Fruit fly (Drosophila melanogaster) whole organism, embryonic: Measurements from ENCODE around the gene SdicB.

Experiments
- Aef1 ChIP-seq: fragments of 200-800 bp; sonication (Bioruptor generic); IDR thresholded peaks from 3 replicates; pipeline ENCODE4 v1.3.6; 2022; ENCODE audit warnings: missing biosample characterization, missing genetic modification characterization
- CG10321 ChIP-seq: fragments of 200-800 bp; sonication (Bioruptor generic); IDR thresholded peaks from 2 replicates; pipeline ENCODE4 v1.3.6; 2022; ENCODE audit warnings: missing biosample characterization, missing genetic modification characterization
- CG14441 ChIP-seq: fragments of 200-800 bp; sonication (Bioruptor generic); IDR thresholded peaks from 2 replicates; pipeline ENCODE4 v1.3.6; 2022; ENCODE audit warnings: missing biosample characterization, missing genetic modification characterization
- CG14667 ChIP-seq: fragments of 200-800 bp; sonication (Bioruptor generic); IDR thresholded peaks from 2 replicates; pipeline ENCODE4 v1.3.6; 2022; ENCODE audit warnings: missing biosample characterization, missing genetic modification characterization
- CG1603 ChIP-seq: fragments of 200-800 bp; sonication (Bioruptor generic); optimal IDR thresholded peaks from 2 replicates; lab custom pipeline; 2019; ENCODE audit warnings: missing biosample characterization, mild to moderate bottlenecking, missing genetic modification characterization, moderate library complexity
- CG17612 ChIP-seq: fragments of 200-800 bp; sonication (Bioruptor generic); IDR thresholded peaks from 2 replicates; pipeline ENCODE4 v1.3.6; 2022; ENCODE audit warnings: missing biosample characterization, missing genetic modification characterization
- CG1832 ChIP-seq: fragments of 200-800 bp; sonication (Bioruptor generic); optimal IDR thresholded peaks from 2 replicates; lab custom pipeline; 2017; ENCODE audit warnings: missing biosample characterization, mild to moderate bottlenecking, missing genetic modification characterization, inconsistent platforms
- CG18764 ChIP-seq: fragments of 200-800 bp; sonication (Bioruptor generic); optimal IDR thresholded peaks from 3 replicates; lab custom pipeline; 2016; ENCODE audit warnings: missing biosample characterization, missing genetic modification characterization
- CG32772 ChIP-seq: fragments of 200-800 bp; sonication (Bioruptor generic); IDR thresholded peaks from 2 replicates; pipeline ENCODE4 v1.3.6; 2022; ENCODE audit warnings: missing biosample characterization, missing genetic modification characterization
- CG33213 ChIP-seq: fragments of 200-800 bp; sonication (Bioruptor generic); optimal IDR thresholded peaks from 3 replicates; lab custom pipeline; 2016; ENCODE audit warnings: missing biosample characterization, missing genetic modification characterization
- CG34422 ChIP-seq: fragments of 200-800 bp; sonication (Bioruptor generic); IDR thresholded peaks from 3 replicates; pipeline ENCODE4 v1.3.6; 2022; ENCODE audit warnings: missing biosample characterization, missing genetic modification characterization
- CG4730 ChIP-seq: fragments of 200-800 bp; sonication (Bioruptor generic); IDR thresholded peaks from 2 replicates; pipeline ENCODE4 v1.3.6; 2022; ENCODE audit warnings: missing biosample characterization, missing genetic modification characterization
- CG7357 ChIP-seq: fragments of 200-800 bp; sonication (Bioruptor generic); IDR thresholded peaks from 3 replicates; pipeline ENCODE4 v1.3.6; 2022; ENCODE audit warnings: missing biosample characterization, missing genetic modification characterization
- CG7372 ChIP-seq: fragments of 200-800 bp; sonication (Bioruptor generic); IDR thresholded peaks from 2 replicates; pipeline ENCODE4 v1.3.6; 2022; ENCODE audit warnings: missing biosample characterization, missing genetic modification characterization
- CG9932 ChIP-seq: fragments of 200-800 bp; sonication (Bioruptor generic); IDR thresholded peaks from 2 replicates; pipeline ENCODE4 v1.3.6; 2022; ENCODE audit warnings: missing biosample characterization, missing genetic modification characterization
- Dp ChIP-seq: fragments of 200-800 bp; sonication (Bioruptor generic); optimal IDR thresholded peaks from 2 replicates; lab custom pipeline; 2018; ENCODE audit warnings: missing biosample characterization, mild to moderate bottlenecking, missing genetic modification characterization, moderate library complexity
- GATAe ChIP-seq: fragments of 200-800 bp; sonication (Bioruptor generic); conservative IDR thresholded peaks from 2 replicates; pipeline ENCODE4 v1.3.6; 2022; ENCODE audit warnings: missing biosample characterization, missing genetic modification characterization
- Med ChIP-seq: fragments of 200-800 bp; sonication (Bioruptor generic); peaks from one replicate; lab custom pipeline; 2016; ENCODE audit warnings: missing biosample characterization, missing genetic modification characterization, mild to moderate bottlenecking, inconsistent platforms, moderate library complexity
- Stat92E ChIP-seq, 3 experiments: fragments of >200 bp in 2 of 3; fragments of 200-800 bp in 1 of 3; sonication (Bioruptor generic) in 1 of 3; optimal IDR thresholded peaks; 2 replicates each; lab custom pipeline; 2017 to 2019; ENCODE audit warnings: missing biosample characterization in 3 of 3, missing genetic modification characterization in 3 of 3, mild to moderate bottlenecking in 1 of 3, moderate library complexity in 1 of 3
- Trl ChIP-seq, 3 experiments: fragments of >200 bp in 2 of 3; fragments of 200-800 bp in 1 of 3; sonication (Bioruptor generic) in 1 of 3; optimal IDR thresholded peaks; 2 replicates in 1 of 3; 3 replicates in 2 of 3; lab custom pipeline; 2016 to 2017; ENCODE audit warnings: missing biosample characterization in 1 of 3, missing genetic modification characterization in 1 of 3
- Vsx1 ChIP-seq: fragments of 200-800 bp; sonication (Bioruptor generic); optimal IDR thresholded peaks from 2 replicates; lab custom pipeline; 2017; ENCODE audit warnings: missing biosample characterization, mild to moderate bottlenecking, missing genetic modification characterization, missing genetic modification reagents
- bab2 ChIP-seq: fragments of 200-800 bp; sonication (Bioruptor generic); optimal IDR thresholded peaks from 2 replicates; lab custom pipeline; 2016; ENCODE audit warnings: missing biosample characterization, missing genetic modification characterization
- chif ChIP-seq, 2 experiments: fragments of 200-800 bp; sonication (Bioruptor generic); optimal IDR thresholded peaks; 3 replicates each; lab custom pipeline; 2016; ENCODE audit warnings: missing biosample characterization in 2 of 2, missing genetic modification characterization in 2 of 2
- exex ChIP-seq: fragments of 200-800 bp; sonication (Bioruptor generic); optimal IDR thresholded peaks from 4 replicates; lab custom pipeline; 2018; ENCODE audit warnings: missing biosample characterization, mild to moderate bottlenecking, missing genetic modification characterization, moderate library complexity
- gce ChIP-seq: fragments of 200-800 bp; sonication (Bioruptor generic); IDR thresholded peaks from 3 replicates; pipeline ENCODE4 v1.3.6; 2022; ENCODE audit warnings: missing biosample characterization, missing genetic modification characterization
- gt ChIP-seq: fragments of 200-800 bp; sonication (Bioruptor generic); IDR thresholded peaks from 2 replicates; pipeline ENCODE4 v1.3.6; 2022; ENCODE audit warnings: missing biosample characterization, missing genetic modification characterization
- h ChIP-seq: fragments of >200 bp; optimal IDR thresholded peaks from 2 replicates; lab custom pipeline; 2017
- kah ChIP-seq: fragments of 200-800 bp; sonication (Bioruptor generic); optimal IDR thresholded peaks from 2 replicates; lab custom pipeline; 2018; ENCODE audit warnings: missing biosample characterization, mild to moderate bottlenecking, missing genetic modification characterization
- lbe ChIP-seq: fragments of 200-800 bp; sonication (Bioruptor generic); optimal IDR thresholded peaks from 2 replicates; lab custom pipeline; 2016; ENCODE audit warnings: missing biosample characterization, mild to moderate bottlenecking, missing genetic modification characterization
- mirr ChIP-seq: fragments of 200-800 bp; sonication (Bioruptor generic); optimal IDR thresholded peaks from 3 replicates; lab custom pipeline; 2018; ENCODE audit warnings: missing biosample characterization, mild to moderate bottlenecking, missing genetic modification characterization
- nerfin-1 ChIP-seq: fragments of 200-800 bp; sonication (Bioruptor generic); optimal IDR thresholded peaks from 3 replicates; lab custom pipeline; 2019; ENCODE audit warnings: missing biosample characterization, mild to moderate bottlenecking, missing genetic modification characterization, moderate library complexity
- nom ChIP-seq: fragments of 200-800 bp; sonication (Bioruptor generic); optimal IDR thresholded peaks from 2 replicates; lab custom pipeline; 2017; ENCODE audit warnings: missing biosample characterization, missing genetic modification characterization, mild to moderate bottlenecking, moderate library complexity, missing genetic modification reagents
- oc ChIP-seq: fragments of 200-800 bp; sonication (Bioruptor generic); optimal IDR thresholded peaks from 2 replicates; lab custom pipeline; 2018; ENCODE audit warnings: missing biosample characterization, mild to moderate bottlenecking, missing genetic modification characterization, moderate library complexity
- pnt ChIP-seq: fragments of 200-800 bp; sonication (Bioruptor generic); optimal IDR thresholded peaks from 3 replicates; lab custom pipeline; 2016; ENCODE audit warnings: missing biosample characterization, missing genetic modification characterization
- run ChIP-seq: fragments of 200-800 bp; sonication (Bioruptor generic); optimal IDR thresholded peaks from 3 replicates; lab custom pipeline; 2018; ENCODE audit warnings: missing biosample characterization, mild to moderate bottlenecking, missing genetic modification characterization
- sd ChIP-seq: fragments of 200-800 bp; sonication (Bioruptor generic); optimal IDR thresholded peaks from 3 replicates; lab custom pipeline; 2018; ENCODE audit warnings: missing biosample characterization, mild to moderate bottlenecking, missing genetic modification characterization, moderate library complexity
- sens ChIP-seq: fragments of 200-800 bp; sonication (Bioruptor generic); peaks from one replicate; lab custom pipeline; 2016; ENCODE audit warnings: missing biosample characterization, missing genetic modification characterization
- stwl ChIP-seq: fragments of 200-800 bp; sonication (Bioruptor generic); optimal IDR thresholded peaks from 3 replicates; lab custom pipeline; 2018; ENCODE audit warnings: missing biosample characterization, mild to moderate bottlenecking, missing genetic modification characterization, moderate library complexity
- tna ChIP-seq: fragments of 200-800 bp; sonication (Bioruptor generic); IDR thresholded peaks from 2 replicates; pipeline ENCODE4 v1.3.6; 2022; ENCODE audit warnings: missing biosample characterization, missing genetic modification characterization; ENCODE audit not compliant: partially characterized antibody

Gene SdicB

dm6 chrX:20158943-20159385 lies 50.4 kb downstream of the SdicB start (continued):
- no peak for TF ChIP-seq CG14441 (GFP tag; lab: Robert Waterston, UW)
- TF ChIP-seq Med (GFP tag; lab: Kevin White, UChicago): peak; percentile 31
- TF ChIP-seq CG4730 (GFP tag; lab: Robert Waterston, UW): no peak
- no peak for TF ChIP-seq tna (GFP tag; lab: Robert Waterston, UW)
- no peak for TF ChIP-seq gt
- no peak for TF ChIP-seq stwl (tag; lab: Kevin White, UChicago)
- peak; percentile 0 for TF ChIP-seq Vsx1
- TF ChIP-seq GATAe: peak; percentile 67
- no peak for TF ChIP-seq CG33213 (GFP tag; lab: Kevin White, UChicago)
- no peak for TF ChIP-seq pnt (GFP tag; lab: Kevin White, UChicago)
- TF ChIP-seq Dp (GFP tag; lab: Kevin White, UChicago): no peak
- TF ChIP-seq sd (tag; lab: Kevin White, UChicago): peak; percentile 7
- TF ChIP-seq CG7357: no peak
- no peak for TF ChIP-seq CG18764 (GFP tag; lab: Kevin White, UChicago)
- TF ChIP-seq CG1603 (tag; lab: Kevin White, UChicago): no peak
- peak; percentile 50 for TF ChIP-seq nom (GFP tag; lab: Kevin White, UChicago)
- peak; percentile 71 for TF ChIP-seq Aef1 (GFP tag; lab: Robert Waterston, UW)
- no peak for TF ChIP-seq bab2
- peak; percentile 47 for TF ChIP-seq exex (tag; lab: Kevin White, UChicago)
- peak; percentile 94 for TF ChIP-seq CG1832
- TF ChIP-seq CG32772 (GFP tag; lab: Robert Waterston, UW): no peak
- TF ChIP-seq gce (GFP tag; lab: Robert Waterston, UW): no peak
- no peak for TF ChIP-seq nerfin-1 (tag; lab: Kevin White, UChicago)
- TF ChIP-seq CG17612 (GFP tag; lab: Robert Waterston, UW): no peak
- no peak for TF ChIP-seq CG14667 (GFP tag; lab: Robert Waterston, UW)
- TF ChIP-seq run (tag; lab: Kevin White, UChicago): no peak
- no peak for TF ChIP-seq CG9932 (GFP tag; lab: Robert Waterston, UW)
- TF ChIP-seq h (lab: Kevin White, UChicago): no peak
- peak; percentile 73 to 86 for TF ChIP-seq Trl (optimal IDR thresholded peaks at IDR 0.05; lab: Kevin White, UChicago)
- no peak for TF ChIP-seq Trl (GFP tag; optimal IDR thresholded peaks at IDR 0.05; lab: Kevin White, UChicago)
- TF ChIP-seq CG34422 (GFP tag; lab: Robert Waterston, UW): peak; percentile 72; the same call in 2 of the 3 replicates
- peak; percentile 25 for TF ChIP-seq mirr (GFP tag; lab: Kevin White, UChicago)
- TF ChIP-seq Stat92E (GFP tag; optimal IDR thresholded peaks at IDR 0.05; lab: Kevin White, UChicago): peak in 1 of 3 experiments; percentile 73
- TF ChIP-seq oc (tag; lab: Kevin White, UChicago): peak; percentile 45
- TF ChIP-seq chif (GFP tag; optimal IDR thresholded peaks at IDR 0.05; lab: Kevin White, UChicago): no peak
- TF ChIP-seq lbe: peak; percentile 21
- TF ChIP-seq CG10321 (GFP tag; lab: Robert Waterston, UW): peak; percentile 71
- TF ChIP-seq, all 482 proteins: peak for 24

DNA sequence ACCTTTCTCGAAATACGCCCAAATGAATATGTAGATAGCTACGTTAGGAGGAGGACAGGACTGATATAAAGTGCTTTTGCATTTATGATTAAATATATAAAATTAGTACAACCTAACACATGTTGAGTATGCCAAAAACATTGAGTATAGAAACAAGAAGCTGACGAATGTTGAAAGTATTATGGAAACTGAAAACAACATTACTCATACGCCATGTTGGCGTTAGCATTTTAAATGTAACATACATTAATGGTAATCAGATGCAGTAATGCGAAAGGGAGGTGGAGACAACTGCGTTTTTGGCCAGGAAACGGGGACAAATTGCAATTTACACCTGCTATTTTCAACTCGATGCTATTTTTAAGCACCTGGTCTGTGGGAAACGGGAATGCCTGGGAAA lies 50.9 kb downstream of the SdicB start:
- no peak for TF ChIP-seq kah (GFP tag; lab: Kevin White, UChicago)
- peak; percentile 52; the same call in 1 of the 2 replicates for TF ChIP-seq CG7372 (GFP tag; lab: Robert Waterston, UW)
- TF ChIP-seq sens: peak; percentile 59
